Worm (Caenorhabditis elegans): Measurements from ENCODE around the gene Y62H9A.2.

DNA sequence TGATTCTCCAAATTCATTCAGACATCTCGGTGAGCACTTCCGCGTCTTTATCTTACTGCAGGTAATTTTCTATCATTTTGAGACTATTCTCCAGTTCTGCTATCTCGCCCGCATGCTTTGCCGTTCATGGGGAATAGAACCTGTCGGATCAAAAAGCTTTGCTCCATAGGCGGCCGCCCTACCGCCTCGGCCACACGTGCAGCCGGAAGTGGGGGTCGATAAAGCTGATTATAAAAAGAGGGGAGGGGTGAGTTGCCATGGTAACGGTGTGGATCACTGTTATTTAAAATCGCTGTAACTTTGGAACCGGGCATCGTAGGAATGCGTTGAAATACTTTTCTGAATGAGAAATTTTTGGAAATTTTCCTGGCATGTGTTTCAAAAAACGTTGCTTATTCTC is 7.6 kb downstream of the Y62H9A.2 start:
- TF ChIP-seq lin-32 (GFP tag; optimal IDR thresholded peaks at IDR 0.05) (no peak), unc-62 (GFP tag; optimal IDR thresholded peaks at IDR 0.05) (no peak), unc-120 (tag; optimal IDR thresholded peaks at IDR 0.05; ENCODE audit: poor library complexity, severe bottlenecking) (no peak), elt-3 (tag; optimal IDR thresholded peaks at IDR 0.05) (no peak), snpc-4 (tag; optimal IDR thresholded peaks at IDR 0.05) (no peak), flh-1 (GFP tag; optimal IDR thresholded peaks at IDR 0.05) (no peak), ces-1 (GFP tag; optimal IDR thresholded peaks at IDR 0.05) (no peak), nhr-76 (tag; optimal IDR thresholded peaks at IDR 0.05) (no peak), lsy-2 (tag; optimal IDR thresholded peaks at IDR 0.05) (no peak)
